Fruit fly (Drosophila melanogaster): ENCODE measurements around the gene Cyp9f3.

Cyp9f3 gene

dm6 chr3R:12356044-12356443 is 42.7 kb downstream of the Cyp9f3 start, which contains the start of gene MBD-R2 (continued):
- peak; percentile 78 for TF ChIP-seq knrl (GFP tag; IDR thresholded peaks at IDR 0.05; ENCODE audit: partially characterized antibody)
- TF ChIP-seq HLH4C (GFP tag; IDR thresholded peaks at IDR 0.05; ENCODE audit: partially characterized antibody): peak; percentile 37; the same call in 2 of the 3 replicates
- peak in 1 of 2 experiments; percentile 3 for TF ChIP-seq Hr51 (GFP tag; optimal IDR thresholded peaks at IDR 0.05)
- peak; percentile 71 for TF ChIP-seq hbn (GFP tag; IDR thresholded peaks at IDR 0.05; ENCODE audit: partially characterized antibody)
- peak; percentile 67 for TF ChIP-seq Bgb (GFP tag; IDR thresholded peaks at IDR 0.05; ENCODE audit: partially characterized antibody)
- peak; percentile 42; the same call in 1 of the 2 replicates for TF ChIP-seq sna (GFP tag; IDR thresholded peaks at IDR 0.05; ENCODE audit: partially characterized antibody)
- TF ChIP-seq HmgZ (tag; optimal IDR thresholded peaks at IDR 0.05): peak; percentile 47
- no peak for TF ChIP-seq vfl (GFP tag; optimal IDR thresholded peaks at IDR 0.05)
- no peak for TF ChIP-seq CG4730 (GFP tag; IDR thresholded peaks at IDR 0.05)
- TF ChIP-seq BEAF-32 (GFP tag; optimal IDR thresholded peaks at IDR 0.05): peak; percentile 82
- no peak for TF ChIP-seq ranshi (GFP tag; IDR thresholded peaks at IDR 0.05)
- peak; percentile 24 for TF ChIP-seq Nf-YC (tag; optimal IDR thresholded peaks at IDR 0.05)
- TF ChIP-seq Opbp (GFP tag; IDR thresholded peaks at IDR 0.05; ENCODE audit: partially characterized antibody): peak; percentile 80; the same call in 2 of the 3 replicates
- peak; percentile 28; the same call in 1 of the 2 replicates for TF ChIP-seq tna (GFP tag; IDR thresholded peaks at IDR 0.05; ENCODE audit: partially characterized antibody)
- no peak for TF ChIP-seq CG8478 (optimal IDR thresholded peaks at IDR 0.05)
- no peak for TF ChIP-seq sd (tag; optimal IDR thresholded peaks at IDR 0.05)
- peak; percentile 23 for TF ChIP-seq nmo (GFP tag; optimal IDR thresholded peaks at IDR 0.05)
- peak; percentile 22 for TF ChIP-seq gem (tag; optimal IDR thresholded peaks at IDR 0.05)
- TF ChIP-seq Sry-δ (GFP tag; optimal IDR thresholded peaks at IDR 0.05): peak; percentile 62
- peak; percentile 54 for TF ChIP-seq Lhr (GFP tag; optimal IDR thresholded peaks at IDR 0.05)
- TF ChIP-seq CG12391 (tag; optimal IDR thresholded peaks at IDR 0.05): peak; percentile 34
- TF ChIP-seq ci (GFP tag; IDR thresholded peaks at IDR 0.05): 0 out of 3 replicates have a peak, but pooled peaks have one; percentile 33
- 0 out of 3 replicates have a peak, but pooled peaks have one; percentile 26 for TF ChIP-seq CG17361 (GFP tag; IDR thresholded peaks at IDR 0.05)
- no peak for TF ChIP-seq sima (GFP tag; optimal IDR thresholded peaks at IDR 0.05)
- 0 out of 3 replicates have a peak, but pooled peaks have one; percentile 38 for TF ChIP-seq CG34422 (GFP tag; IDR thresholded peaks at IDR 0.05)
- peak; percentile 76 for TF ChIP-seq Scr (GFP tag; IDR thresholded peaks at IDR 0.05; ENCODE audit: partially characterized antibody)
- no peak for TF ChIP-seq C15 (GFP tag; IDR thresholded peaks at IDR 0.05)
- TF ChIP-seq repo (GFP tag; optimal IDR thresholded peaks at IDR 0.05): no peak
- TF ChIP-seq CG10267 (tag; optimal IDR thresholded peaks at IDR 0.05): peak; percentile 41
- no peak for TF ChIP-seq CG9437 (GFP tag; optimal IDR thresholded peaks at IDR 0.05)
- no peak for TF ChIP-seq CG10565 (GFP tag; optimal IDR thresholded peaks at IDR 0.05)
- no peak; the same call in 2 of the 3 replicates for TF ChIP-seq hb (GFP tag; IDR thresholded peaks at IDR 0.05; ENCODE audit: partially characterized antibody)
- TF ChIP-seq CG5953 (GFP tag; IDR thresholded peaks at IDR 0.05): no peak
- TF ChIP-seq CG11093 (GFP tag; IDR thresholded peaks at IDR 0.05): no peak
- no peak for TF ChIP-seq CG32767 (GFP tag; IDR thresholded peaks at IDR 0.05)
- TF ChIP-seq CG10209 (GFP tag; optimal IDR thresholded peaks at IDR 0.05): no peak
- TF ChIP-seq otp (GFP tag; IDR thresholded peaks at IDR 0.05): no peak
- TF ChIP-seq gfzf (GFP tag; optimal IDR thresholded peaks at IDR 0.05): peak; percentile 74
- TF ChIP-seq CG2712 (tag; optimal IDR thresholded peaks at IDR 0.05): peak; percentile 38
- peak; percentile 11 for TF ChIP-seq PHDP (tag; optimal IDR thresholded peaks at IDR 0.05)
- no peak for TF ChIP-seq CG9609 (GFP tag; optimal IDR thresholded peaks at IDR 0.05)
- TF ChIP-seq Mad (GFP tag; optimal IDR thresholded peaks at IDR 0.05): no peak
- peak; percentile 1 for TF ChIP-seq gcm (GFP tag; optimal IDR thresholded peaks at IDR 0.05)
- no peak for TF ChIP-seq kah (GFP tag; optimal IDR thresholded peaks at IDR 0.05)
- peak; percentile 67 for TF ChIP-seq Dref (GFP tag; IDR thresholded peaks at IDR 0.05)
- TF ChIP-seq CG2129 (GFP tag; IDR thresholded peaks at IDR 0.05; ENCODE audit: partially characterized antibody): peak; percentile 51
- peak; percentile 94 for TF ChIP-seq CG4617 (GFP tag; optimal IDR thresholded peaks at IDR 0.05; ENCODE audit: borderline replicate concordance)
- TF ChIP-seq CG15479 (GFP tag; optimal IDR thresholded peaks at IDR 0.05): no peak
- no peak for TF ChIP-seq BtbVII (GFP tag; optimal IDR thresholded peaks at IDR 0.05)

Data from whole organism, embryonic.